Worm (Caenorhabditis elegans) whole organism, L2 larva: ENCODE data around the gene lea-1.

ENCODE experiments used
- nhr-10 ChIP-seq: sonication (generic microtip); optimal IDR thresholded peaks from 2 replicates; lab custom pipeline; 2017; ENCODE audit warnings: missing biosample characterization, missing genetic modification characterization
- nhr-129 ChIP-seq: fragments of 150-350 bp; optimal IDR thresholded peaks from 2 replicates; lab custom pipeline; 2014; ENCODE audit warnings: missing biosample characterization, missing genetic modification characterization
- nhr-6 ChIP-seq: fragments of 150-350 bp; optimal IDR thresholded peaks from 2 replicates; lab custom pipeline; 2014; ENCODE audit warnings: missing biosample characterization, missing genetic modification characterization
- unc-62 ChIP-seq: fragments of 150-350 bp; optimal IDR thresholded peaks from 2 replicates; lab custom pipeline; 2014; ENCODE audit warnings: missing biosample characterization, missing genetic modification reagents, missing genetic modification characterization

ce11 chrV:10066769-10067168 lies 55.0 kb downstream of the lea-1 start, which contains the start of gene npr-39:
- TF ChIP-seq unc-62 (GFP tag; lab: Kevin White, UChicago) (no peak), nhr-10 (no peak), nhr-6 (tag; lab: Kevin White, UChicago) (no peak), nhr-129 (tag; lab: Kevin White, UChicago) (no peak)
